Fruit fly (Drosophila melanogaster) whole organism, embryonic: ENCODE data around the gene Arpc1.

Experiments
- Adf1 ChIP-seq: fragments of 200-800 bp; sonication (Bioruptor generic); IDR thresholded peaks from 2 replicates; pipeline ENCODE4 v1.3.6; 2022; ENCODE audit warnings: missing biosample characterization, missing genetic modification characterization
- Aef1 ChIP-seq: fragments of 200-800 bp; sonication (Bioruptor generic); IDR thresholded peaks from 3 replicates; pipeline ENCODE4 v1.3.6; 2022; ENCODE audit warnings: missing biosample characterization, missing genetic modification characterization
- Atf6 ChIP-seq: fragments of 200-800 bp; sonication (Bioruptor generic); IDR thresholded peaks from 2 replicates; pipeline ENCODE4 v1.3.6; 2022; ENCODE audit warnings: missing biosample characterization, missing genetic modification characterization
- CG10267 ChIP-seq: fragments of 200-800 bp; sonication (Bioruptor generic); optimal IDR thresholded peaks from 2 replicates; lab custom pipeline; 2018; ENCODE audit warnings: missing biosample characterization, mild to moderate bottlenecking, missing genetic modification characterization, moderate library complexity
- CG1233 ChIP-seq: fragments of 200-800 bp; sonication (Bioruptor generic); optimal IDR thresholded peaks from 4 replicates; lab custom pipeline; 2018; ENCODE audit warnings: missing biosample characterization, mild to moderate bottlenecking, missing genetic modification characterization
- CG12391 ChIP-seq: fragments of 200-800 bp; sonication (Bioruptor generic); optimal IDR thresholded peaks from 3 replicates; lab custom pipeline; 2018; ENCODE audit warnings: missing biosample characterization, mild to moderate bottlenecking, missing genetic modification characterization, moderate library complexity
- CG2129 ChIP-seq: fragments of 200-800 bp; sonication (Bioruptor generic); IDR thresholded peaks from 2 replicates; pipeline ENCODE4 v1.3.6; 2022; ENCODE audit warnings: missing biosample characterization, missing genetic modification characterization; ENCODE audit not compliant: partially characterized antibody
- CG2199 ChIP-seq: fragments of 200-800 bp; sonication (Bioruptor generic); IDR thresholded peaks from 3 replicates; pipeline ENCODE4 v1.3.6; 2022; ENCODE audit warnings: missing biosample characterization, missing genetic modification characterization
- CG3726 ChIP-seq: fragments of 200-800 bp; sonication (Bioruptor generic); IDR thresholded peaks from 3 replicates; pipeline ENCODE4, ENCODE4 v1.3.6; 2022; ENCODE audit warnings: missing biosample characterization, missing genetic modification characterization
- CG5180 ChIP-seq: fragments of 200-800 bp; sonication (Bioruptor generic); optimal IDR thresholded peaks from 3 replicates; lab custom pipeline; 2017; ENCODE audit warnings: missing biosample characterization, missing genetic modification characterization, mild to moderate bottlenecking, moderate library complexity, missing genetic modification reagents
- CG6813 ChIP-seq: fragments of 200-800 bp; sonication (Bioruptor generic); optimal IDR thresholded peaks from 2 replicates; lab custom pipeline; 2017; ENCODE audit warnings: missing biosample characterization, missing genetic modification characterization, mild to moderate bottlenecking, moderate library complexity, missing genetic modification reagents
- CG7839 ChIP-seq: fragments of 200-800 bp; sonication (Bioruptor generic); optimal IDR thresholded peaks from 3 replicates; lab custom pipeline; 2018; ENCODE audit warnings: missing biosample characterization, mild to moderate bottlenecking, missing genetic modification characterization, moderate library complexity
- CkIIα-i1 ChIP-seq: fragments of 200-800 bp; sonication (Bioruptor generic); IDR thresholded peaks from 2 replicates; pipeline ENCODE4 v1.3.6; 2022; ENCODE audit warnings: missing biosample characterization, missing genetic modification characterization
- Dbx ChIP-seq: fragments of 200-800 bp; sonication (Bioruptor generic); IDR thresholded peaks from 3 replicates; pipeline ENCODE4 v1.3.6; 2022; ENCODE audit warnings: missing biosample characterization, missing genetic modification characterization
- Dfd ChIP-seq, 2 experiments: fragments of >200 bp; optimal IDR thresholded peaks; 2 replicates each; lab custom pipeline; 2017; ENCODE audit warnings: missing biosample characterization in 2 of 2, missing genetic modification characterization in 2 of 2
- Med ChIP-seq: fragments of 200-800 bp; sonication (Bioruptor generic); peaks from one replicate; lab custom pipeline; 2016; ENCODE audit warnings: missing biosample characterization, missing genetic modification characterization, mild to moderate bottlenecking, inconsistent platforms, moderate library complexity
- Myb ChIP-seq: fragments of 200-800 bp; sonication (Bioruptor generic); optimal IDR thresholded peaks from 2 replicates; lab custom pipeline; 2016; ENCODE audit warnings: missing biosample characterization, missing genetic modification characterization
- Nf-YA ChIP-seq: fragments of 200-800 bp; sonication (Bioruptor generic); IDR thresholded peaks from 2 replicates; pipeline ENCODE4 v1.3.6; 2022; ENCODE audit warnings: missing biosample characterization, missing genetic modification characterization
- Pdp1 ChIP-seq, 2 experiments: fragments of 200-800 bp; sonication (Bioruptor generic); optimal IDR thresholded peaks; 3 replicates each; lab custom pipeline; 2016; ENCODE audit warnings: missing biosample characterization in 2 of 2, missing genetic modification characterization in 2 of 2, mild to moderate bottlenecking in 1 of 2, moderate library complexity in 1 of 2
- Ssrp ChIP-seq: fragments of 200-800 bp; sonication (Bioruptor generic); optimal IDR thresholded peaks from 2 replicates; lab custom pipeline; 2018; ENCODE audit warnings: missing biosample characterization, mild to moderate bottlenecking, missing genetic modification characterization, moderate library complexity
- Stat92E ChIP-seq, 3 experiments: fragments of >200 bp in 2 of 3; fragments of 200-800 bp in 1 of 3; sonication (Bioruptor generic) in 1 of 3; optimal IDR thresholded peaks; 2 replicates each; lab custom pipeline; 2017 to 2019; ENCODE audit warnings: missing biosample characterization in 3 of 3, missing genetic modification characterization in 3 of 3, mild to moderate bottlenecking in 1 of 3, moderate library complexity in 1 of 3
- Trl ChIP-seq, 3 experiments: fragments of >200 bp in 2 of 3; fragments of 200-800 bp in 1 of 3; sonication (Bioruptor generic) in 1 of 3; optimal IDR thresholded peaks; 2 replicates in 1 of 3; 3 replicates in 2 of 3; lab custom pipeline; 2016 to 2017; ENCODE audit warnings: missing biosample characterization in 1 of 3, missing genetic modification characterization in 1 of 3
- ap ChIP-seq: fragments of 200-800 bp; sonication (Bioruptor generic); IDR thresholded peaks from 2 replicates; pipeline ENCODE4 v1.3.6; 2022; ENCODE audit warnings: missing biosample characterization, missing genetic modification characterization
- bbx ChIP-seq: fragments of 200-800 bp; sonication (Bioruptor generic); IDR thresholded peaks from 2 replicates; pipeline ENCODE4 v1.3.6; 2022; ENCODE audit warnings: missing biosample characterization, missing genetic modification characterization; ENCODE audit not compliant: partially characterized antibody
- bcd ChIP-seq: fragments of 200-800 bp; sonication (Bioruptor generic); optimal IDR thresholded peaks from 2 replicates; lab custom pipeline; 2017; ENCODE audit warnings: missing biosample characterization, mild to moderate bottlenecking, missing genetic modification characterization
- br ChIP-seq: fragments of >200 bp; optimal IDR thresholded peaks from 2 replicates; lab custom pipeline; 2017
- crc ChIP-seq: fragments of 200-800 bp; sonication (Bioruptor generic); optimal IDR thresholded peaks from 2 replicates; lab custom pipeline; 2016; ENCODE audit warnings: missing biosample characterization, missing genetic modification characterization
- crol ChIP-seq: fragments of 200-800 bp; sonication (Bioruptor generic); IDR thresholded peaks from 2 replicates; pipeline ENCODE4 v1.3.6; 2022; ENCODE audit warnings: missing biosample characterization, missing genetic modification characterization
- crp ChIP-seq, 2 experiments: fragments of 200-800 bp; sonication (Bioruptor generic); optimal IDR thresholded peaks; 2 replicates in 1 of 2; 3 replicates in 1 of 2; lab custom pipeline; 2017; ENCODE audit warnings: missing biosample characterization in 2 of 2, missing genetic modification characterization in 2 of 2, mild to moderate bottlenecking in 1 of 2, moderate library complexity in 1 of 2
- da ChIP-seq: fragments of 200-800 bp; sonication (Bioruptor generic); optimal IDR thresholded peaks from 2 replicates; lab custom pipeline; 2016; ENCODE audit warnings: missing biosample characterization, missing genetic modification characterization
- dmrt11E ChIP-seq: fragments of 200-800 bp; sonication (Bioruptor generic); optimal IDR thresholded peaks from 3 replicates; lab custom pipeline; 2018; ENCODE audit warnings: missing biosample characterization, mild to moderate bottlenecking, missing genetic modification characterization, moderate library complexity
- dpn ChIP-seq, 2 experiments: fragments of 200-800 bp; sonication (Bioruptor generic); optimal IDR thresholded peaks; 3 replicates each; lab custom pipeline; 2016; ENCODE audit warnings: missing biosample characterization in 2 of 2, missing genetic modification characterization in 2 of 2
- eve ChIP-seq, 2 experiments: fragments of >200 bp; optimal IDR thresholded peaks; 2 replicates each; lab custom pipeline; 2017; ENCODE audit warnings: missing biosample characterization in 2 of 2, missing genetic modification characterization in 2 of 2
- ewg ChIP-seq: fragments of 200-800 bp; sonication (Bioruptor generic); optimal IDR thresholded peaks from 3 replicates; lab custom pipeline; 2017; ENCODE audit warnings: mild to moderate bottlenecking, missing biosample characterization, missing genetic modification reagents, missing genetic modification characterization
- ftz-f1 ChIP-seq: fragments of 200-800 bp; sonication (Bioruptor generic); optimal IDR thresholded peaks from 2 replicates; lab custom pipeline; 2016; ENCODE audit warnings: missing biosample characterization, missing genetic modification characterization
- gce ChIP-seq: fragments of 200-800 bp; sonication (Bioruptor generic); IDR thresholded peaks from 3 replicates; pipeline ENCODE4 v1.3.6; 2022; ENCODE audit warnings: missing biosample characterization, missing genetic modification characterization
- hbn ChIP-seq: fragments of 200-800 bp; sonication (Bioruptor generic); IDR thresholded peaks from 2 replicates; pipeline ENCODE4 v1.3.6; 2022; ENCODE audit warnings: missing biosample characterization, missing genetic modification characterization; ENCODE audit not compliant: partially characterized antibody
- ken ChIP-seq: fragments of 200-800 bp; sonication (Bioruptor generic); IDR thresholded peaks from 3 replicates; pipeline ENCODE4 v1.3.6; 2022; ENCODE audit warnings: missing biosample characterization, missing genetic modification characterization
- lab ChIP-seq: fragments of 200-800 bp; sonication (Bioruptor generic); optimal IDR thresholded peaks from 3 replicates; lab custom pipeline; 2017; ENCODE audit warnings: missing biosample characterization, missing genetic modification characterization, mild to moderate bottlenecking, moderate library complexity, missing genetic modification reagents
- maf-S ChIP-seq: fragments of 200-800 bp; sonication (Bioruptor generic); optimal IDR thresholded peaks from 2 replicates; lab custom pipeline; 2016; ENCODE audit warnings: missing biosample characterization, missing genetic modification characterization
- mam ChIP-seq: fragments of 200-800 bp; sonication (Bioruptor generic); optimal IDR thresholded peaks from 3 replicates; lab custom pipeline; 2016; ENCODE audit warnings: missing biosample characterization, missing genetic modification characterization
- oc ChIP-seq: fragments of 200-800 bp; sonication (Bioruptor generic); optimal IDR thresholded peaks from 2 replicates; lab custom pipeline; 2018; ENCODE audit warnings: missing biosample characterization, mild to moderate bottlenecking, missing genetic modification characterization, moderate library complexity
- prd ChIP-seq, 3 experiments: fragments of >200 bp in 2 of 3; fragments of 200-800 bp in 1 of 3; sonication (Bioruptor generic) in 1 of 3; optimal IDR thresholded peaks in 2 of 3; IDR thresholded peaks in 1 of 3; 2 replicates in 2 of 3; 3 replicates in 1 of 3; pipeline versions ENCODE4 v1.3.6 to Lab custom; 2017 to 2022; ENCODE audit warnings: missing biosample characterization in 1 of 3, missing genetic modification characterization in 1 of 3
- ranshi ChIP-seq: fragments of 200-800 bp; sonication (Bioruptor generic); IDR thresholded peaks from 2 replicates; pipeline ENCODE4 v1.3.6; 2022; ENCODE audit warnings: missing biosample characterization, missing genetic modification characterization
- sqz ChIP-seq: fragments of 200-800 bp; sonication (Bioruptor generic); optimal IDR thresholded peaks from 3 replicates; lab custom pipeline; 2018; ENCODE audit warnings: missing biosample characterization, mild to moderate bottlenecking, missing genetic modification characterization
- ssp ChIP-seq: fragments of 200-800 bp; sonication (Bioruptor generic); IDR thresholded peaks from 2 replicates; pipeline ENCODE4 v1.3.6; 2022; ENCODE audit warnings: missing biosample characterization, missing genetic modification characterization
- trem ChIP-seq: fragments of 200-800 bp; optimal IDR thresholded peaks from 3 replicates; lab custom pipeline; 2019; ENCODE audit warnings: missing biosample characterization, mild to moderate bottlenecking, missing genetic modification characterization, moderate library complexity
- usp ChIP-seq: fragments of >200 bp; optimal IDR thresholded peaks from 2 replicates; lab custom pipeline; 2017; ENCODE audit warnings: missing biosample characterization, missing genetic modification characterization
- wor ChIP-seq: fragments of 200-800 bp; sonication (Bioruptor generic); IDR thresholded peaks from 2 replicates; pipeline ENCODE4 v1.3.6; 2022; ENCODE audit warnings: missing biosample characterization, missing genetic modification characterization
- zfh1 ChIP-seq: fragments of 200-800 bp; sonication (Bioruptor generic); IDR thresholded peaks from 3 replicates; pipeline ENCODE4 v1.3.6; 2022; ENCODE audit warnings: missing biosample characterization, missing genetic modification characterization

Gene Arpc1

DNA sequence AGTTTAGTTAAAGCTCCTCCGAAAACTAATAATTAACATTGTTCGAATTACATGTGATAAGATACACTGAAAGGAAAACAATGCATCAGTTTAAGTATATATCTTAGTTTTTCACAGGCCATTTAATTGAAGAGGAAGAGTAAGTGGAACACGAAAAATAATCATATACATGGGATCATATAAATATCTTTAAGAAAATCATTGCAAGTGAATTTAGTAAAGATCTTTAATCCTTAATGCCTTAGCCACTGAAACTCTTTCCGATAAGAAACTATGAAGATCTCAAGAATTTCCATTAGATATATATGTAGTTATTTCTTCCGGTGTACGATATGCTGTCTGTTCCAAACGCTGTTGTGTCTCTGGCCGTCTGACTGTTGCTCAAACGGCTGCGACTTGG, 50.9 kb downstream of the Arpc1 start (continued):
- 0 out of 2 replicates have a peak, but pooled peaks have one; percentile 37 for TF ChIP-seq Atf6 (GFP tag; lab: Robert Waterston, UW)
- peak; percentile 66 for TF ChIP-seq Ssrp (tag; lab: Kevin White, UChicago)
- TF ChIP-seq sqz (GFP tag; lab: Kevin White, UChicago), result no peak
- peak; percentile 59 for TF ChIP-seq Aef1 (GFP tag; lab: Robert Waterston, UW)
- TF ChIP-seq crp (GFP tag; optimal IDR thresholded peaks at IDR 0.05; lab: Kevin White, UChicago), result no peak
- no peak for TF ChIP-seq usp (GFP tag; lab: Kevin White, UChicago)
- TF ChIP-seq Myb, result no peak
- TF ChIP-seq ewg (GFP tag; lab: Kevin White, UChicago), result peak; percentile 55
- peak; percentile 39 to 54 for TF ChIP-seq Pdp1 (GFP tag; optimal IDR thresholded peaks at IDR 0.05; lab: Kevin White, UChicago)
- no peak for TF ChIP-seq Stat92E (GFP tag; optimal IDR thresholded peaks at IDR 0.05; lab: Kevin White, UChicago)
- TF ChIP-seq br, result no peak
- no peak for TF ChIP-seq Dfd (GFP tag; optimal IDR thresholded peaks at IDR 0.05; lab: Kevin White, UChicago)
- no peak for TF ChIP-seq CG6813 (GFP tag; lab: Kevin White, UChicago)
- TF ChIP-seq hbn (GFP tag; lab: Robert Waterston, UW), result no peak
- TF ChIP-seq CG3726 (GFP tag; lab: Robert Waterston, UW), result no peak
- no peak; the same call in 2 of the 3 replicates for TF ChIP-seq Dbx (GFP tag; lab: Robert Waterston, UW)
- TF ChIP-seq ftz-f1 (GFP tag; lab: Kevin White, UChicago), result no peak
- no peak for TF ChIP-seq dmrt11E (tag; lab: Kevin White, UChicago)
- TF ChIP-seq prd (optimal IDR thresholded peaks at IDR 0.05; lab: Kevin White, UChicago), result no peak
- TF ChIP-seq prd (GFP tag; IDR thresholded peaks at IDR 0.05; lab: Robert Waterston, UW), result peak; percentile 53; the same call in 2 of the 3 replicates
- TF ChIP-seq CG12391 (tag; lab: Kevin White, UChicago), result peak; percentile 76
- TF ChIP-seq CG10267, result peak; percentile 47
- peak; percentile 37 for TF ChIP-seq CG1233 (GFP tag; lab: Kevin White, UChicago)
- TF ChIP-seq zfh1 (GFP tag; lab: Robert Waterston, UW), result peak; percentile 51
- peak; percentile 82 for TF ChIP-seq CG7839 (tag; lab: Kevin White, UChicago)
- no peak for TF ChIP-seq CG5180 (GFP tag; lab: Kevin White, UChicago)
- peak; percentile 20; the same call in 1 of the 3 replicates for TF ChIP-seq ken (GFP tag; lab: Robert Waterston, UW)
- TF ChIP-seq eve (GFP tag; optimal IDR thresholded peaks at IDR 0.05; lab: Kevin White, UChicago), result no peak
- TF ChIP-seq ssp (GFP tag; lab: Robert Waterston, UW), result peak; percentile 41; the same call in 1 of the 2 replicates
- TF ChIP-seq dpn (GFP tag; optimal IDR thresholded peaks at IDR 0.05; lab: Kevin White, UChicago), result peak; percentile 49 to 63
- no peak for TF ChIP-seq trem (tag; lab: Kevin White, UChicago)
- TF ChIP-seq bbx (GFP tag; lab: Robert Waterston, UW), result no peak
- TF ChIP-seq CkIIα-i1 (GFP tag; lab: Robert Waterston, UW), result no peak
- no peak for TF ChIP-seq wor
- TF ChIP-seq crol (GFP tag; lab: Robert Waterston, UW), result no peak
- TF ChIP-seq gce (GFP tag; lab: Robert Waterston, UW), result 0 out of 3 replicates have a peak, but pooled peaks have one; percentile 15
- peak; percentile 38 for TF ChIP-seq da (GFP tag; lab: Kevin White, UChicago)
- TF ChIP-seq lab, result peak; percentile 50
- no peak for TF ChIP-seq CG2199
- no peak for TF ChIP-seq maf-S (GFP tag; lab: Kevin White, UChicago)
- TF ChIP-seq Adf1 (GFP tag; lab: Robert Waterston, UW), result no peak
- no peak for TF ChIP-seq Trl (optimal IDR thresholded peaks at IDR 0.05; lab: Kevin White, UChicago)
- peak; percentile 39 for TF ChIP-seq Trl (GFP tag; optimal IDR thresholded peaks at IDR 0.05; lab: Kevin White, UChicago)
- TF ChIP-seq CG2129 (GFP tag; lab: Robert Waterston, UW), result no peak
- TF ChIP-seq ranshi (GFP tag; lab: Robert Waterston, UW), result peak; percentile 71
- peak; percentile 89 for TF ChIP-seq Med (GFP tag; lab: Kevin White, UChicago)
- peak; percentile 27 for TF ChIP-seq mam (GFP tag; lab: Kevin White, UChicago)
- TF ChIP-seq Nf-YA (GFP tag; lab: Robert Waterston, UW), result no peak
- no peak for TF ChIP-seq crc (GFP tag; lab: Kevin White, UChicago)
- no peak for TF ChIP-seq ap (GFP tag; lab: Robert Waterston, UW)
- TF ChIP-seq oc, result no peak
- TF ChIP-seq bcd (GFP tag; lab: Kevin White, UChicago), result peak; percentile 54
